Fruit fly (Drosophila melanogaster) whole organism, embryonic: ENCODE measurements around the gene CG43163.
A peak's percentile ranks its signal among the peaks of the same experiment; 100 is the strongest.

Experiments
- Adf1 ChIP-seq: fragments of 200-800 bp; sonication (Bioruptor generic); IDR thresholded peaks from 2 replicates; pipeline ENCODE4 v1.3.6; 2022; ENCODE audit warnings: missing biosample characterization, missing genetic modification characterization
- Antp ChIP-seq: fragments of 200-800 bp; sonication (Bioruptor generic); optimal IDR thresholded peaks from 3 replicates; lab custom pipeline; 2016; ENCODE audit warnings: missing biosample characterization, missing genetic modification characterization
- Awh ChIP-seq: fragments of 200-800 bp; sonication (Bioruptor generic); IDR thresholded peaks from 2 replicates; pipeline ENCODE4, ENCODE4 v1.3.6; 2022; ENCODE audit warnings: missing biosample characterization, missing genetic modification characterization
- CG10543 ChIP-seq: fragments of 200-800 bp; sonication (Bioruptor generic); optimal IDR thresholded peaks from 3 replicates; lab custom pipeline; 2017; ENCODE audit warnings: missing biosample characterization, mild to moderate bottlenecking, missing genetic modification characterization, moderate library complexity
- CG10979 ChIP-seq: fragments of 200-800 bp; sonication (Bioruptor generic); optimal IDR thresholded peaks from 2 replicates; lab custom pipeline; 2018; ENCODE audit warnings: missing biosample characterization, mild to moderate bottlenecking, missing genetic modification characterization, moderate library complexity
- CG11093 ChIP-seq: fragments of 200-800 bp; sonication (Bioruptor generic); IDR thresholded peaks from 3 replicates; pipeline ENCODE4 v1.3.6; 2022; ENCODE audit warnings: missing biosample characterization, missing genetic modification characterization
- CG11695 ChIP-seq: fragments of 200-800 bp; sonication (Bioruptor generic); IDR thresholded peaks from 3 replicates; pipeline ENCODE4 v1.3.6; 2022; ENCODE audit warnings: missing biosample characterization, missing genetic modification characterization
- CG12942 ChIP-seq: fragments of 200-800 bp; sonication (Bioruptor generic); optimal IDR thresholded peaks from 3 replicates; lab custom pipeline; 2016; ENCODE audit warnings: missing biosample characterization, missing genetic modification characterization
- CG14667 ChIP-seq: fragments of 200-800 bp; sonication (Bioruptor generic); IDR thresholded peaks from 2 replicates; pipeline ENCODE4 v1.3.6; 2022; ENCODE audit warnings: missing biosample characterization, missing genetic modification characterization
- CG17359 ChIP-seq: fragments of 200-800 bp; sonication (Bioruptor generic); optimal IDR thresholded peaks from 3 replicates; lab custom pipeline; 2018; ENCODE audit warnings: missing biosample characterization, mild to moderate bottlenecking, missing genetic modification characterization, moderate library complexity
- CG17361 ChIP-seq: fragments of 200-800 bp; sonication (Bioruptor generic); IDR thresholded peaks from 3 replicates; pipeline ENCODE4 v1.3.6; 2022; ENCODE audit warnings: missing biosample characterization, missing genetic modification characterization
- CG2712 ChIP-seq: fragments of 200-800 bp; optimal IDR thresholded peaks from 3 replicates; lab custom pipeline; 2019; ENCODE audit warnings: missing biosample characterization, mild to moderate bottlenecking, missing genetic modification characterization, moderate library complexity
- CG2875 ChIP-seq: fragments of 200-800 bp; sonication (Bioruptor generic); optimal IDR thresholded peaks from 2 replicates; lab custom pipeline; 2017; ENCODE audit warnings: missing biosample characterization, mild to moderate bottlenecking, missing genetic modification characterization, missing genetic modification reagents
- CG31388 ChIP-seq: fragments of 200-800 bp; sonication (Bioruptor generic); optimal IDR thresholded peaks from 2 replicates; lab custom pipeline; 2016; ENCODE audit warnings: missing biosample characterization, missing genetic modification characterization
- CG3163 ChIP-seq: fragments of 200-800 bp; sonication (Bioruptor generic); optimal IDR thresholded peaks from 3 replicates; lab custom pipeline; 2016; ENCODE audit warnings: missing biosample characterization, missing genetic modification characterization
- CG32767 ChIP-seq: fragments of 200-800 bp; sonication (Bioruptor generic); IDR thresholded peaks from 2 replicates; pipeline ENCODE4 v1.3.6; 2022; ENCODE audit warnings: missing biosample characterization, missing genetic modification characterization
- CG6813 ChIP-seq: fragments of 200-800 bp; sonication (Bioruptor generic); optimal IDR thresholded peaks from 2 replicates; lab custom pipeline; 2017; ENCODE audit warnings: missing biosample characterization, missing genetic modification characterization, mild to moderate bottlenecking, moderate library complexity, missing genetic modification reagents
- CG8388 ChIP-seq: fragments of 200-800 bp; sonication (Bioruptor generic); optimal IDR thresholded peaks from 2 replicates; lab custom pipeline; 2019; ENCODE audit warnings: missing biosample characterization, mild to moderate bottlenecking, missing genetic modification characterization, moderate library complexity
- CG9215 ChIP-seq: fragments of 200-800 bp; sonication (Bioruptor generic); IDR thresholded peaks from 2 replicates; pipeline ENCODE4 v1.3.6; 2022; ENCODE audit warnings: missing biosample characterization, missing genetic modification characterization
- CG9609 ChIP-seq: fragments of 200-800 bp; sonication (Bioruptor generic); optimal IDR thresholded peaks from 3 replicates; lab custom pipeline; 2016; ENCODE audit warnings: missing biosample characterization, missing genetic modification characterization
- CTCF ChIP-seq: fragments of 200-800 bp; sonication (Bioruptor generic); optimal IDR thresholded peaks from 2 replicates; lab custom pipeline; 2017; ENCODE audit warnings: missing biosample characterization, mild to moderate bottlenecking, missing genetic modification characterization, moderate library complexity
- D ChIP-seq, 2 experiments: fragments of 200-800 bp in 1 of 2; fragments of >200 bp in 1 of 2; sonication (Bioruptor generic) in 1 of 2; optimal IDR thresholded peaks; 2 replicates in 1 of 2; 3 replicates in 1 of 2; lab custom pipeline; 2017; ENCODE audit warnings: mild to moderate bottlenecking in 1 of 2, missing biosample characterization in 1 of 2, missing genetic modification characterization in 1 of 2, missing genetic modification reagents in 1 of 2
- ERR ChIP-seq: fragments of 200-800 bp; sonication (Bioruptor generic); optimal IDR thresholded peaks from 2 replicates; lab custom pipeline; 2016; ENCODE audit warnings: missing biosample characterization, missing genetic modification characterization
- Ets97D ChIP-seq: fragments of 200-800 bp; sonication (Bioruptor generic); optimal IDR thresholded peaks from 3 replicates; lab custom pipeline; 2016; ENCODE audit warnings: missing biosample characterization, missing genetic modification characterization
- Fer3 ChIP-seq: fragments of 200-800 bp; sonication (Bioruptor generic); optimal IDR thresholded peaks from 2 replicates; lab custom pipeline; 2018; ENCODE audit warnings: missing biosample characterization, mild to moderate bottlenecking, missing genetic modification characterization, moderate library complexity
- GATAe ChIP-seq: fragments of 200-800 bp; sonication (Bioruptor generic); conservative IDR thresholded peaks from 2 replicates; pipeline ENCODE4 v1.3.6; 2022; ENCODE audit warnings: missing biosample characterization, missing genetic modification characterization
- Lim3 ChIP-seq: fragments of 200-800 bp; sonication (Bioruptor generic); IDR thresholded peaks from 2 replicates; pipeline ENCODE4 v1.3.6; 2022; ENCODE audit warnings: missing biosample characterization, missing genetic modification characterization
- Max ChIP-seq: fragments of 200-800 bp; sonication (Bioruptor generic); optimal IDR thresholded peaks from 2 replicates; lab custom pipeline; 2016; ENCODE audit warnings: missing biosample characterization, mild to moderate bottlenecking, missing genetic modification characterization
- Pdp1 ChIP-seq, 2 experiments: fragments of 200-800 bp; sonication (Bioruptor generic); optimal IDR thresholded peaks; 3 replicates each; lab custom pipeline; 2016; ENCODE audit warnings: missing biosample characterization in 2 of 2, missing genetic modification characterization in 2 of 2, mild to moderate bottlenecking in 1 of 2, moderate library complexity in 1 of 2
- Six4 ChIP-seq: fragments of 200-800 bp; sonication (Bioruptor generic); optimal IDR thresholded peaks from 2 replicates; lab custom pipeline; 2016; ENCODE audit warnings: missing biosample characterization, missing genetic modification characterization
- aop ChIP-seq: fragments of 200-800 bp; sonication (Bioruptor generic); IDR thresholded peaks from 2 replicates; pipeline ENCODE4 v1.3.6; 2022; ENCODE audit warnings: missing biosample characterization, missing genetic modification characterization
- az2 ChIP-seq: fragments of 200-800 bp; sonication (Bioruptor generic); optimal IDR thresholded peaks from 3 replicates; lab custom pipeline; 2016; ENCODE audit warnings: missing biosample characterization, missing genetic modification characterization
- caup ChIP-seq: fragments of 200-800 bp; sonication (Bioruptor generic); optimal IDR thresholded peaks from 3 replicates; lab custom pipeline; 2017; ENCODE audit warnings: missing biosample characterization, mild to moderate bottlenecking, missing genetic modification characterization, moderate library complexity; ENCODE audit not compliant: severe bottlenecking
- chinmo ChIP-seq: fragments of 200-800 bp; sonication (Bioruptor generic); IDR thresholded peaks from 4 replicates; pipeline ENCODE4 v1.3.6; 2022; ENCODE audit warnings: missing biosample characterization, missing genetic modification characterization; ENCODE audit not compliant: partially characterized antibody
- fd64A ChIP-seq: fragments of 200-800 bp; sonication (Bioruptor generic); optimal IDR thresholded peaks from 3 replicates; lab custom pipeline; 2018; ENCODE audit warnings: missing biosample characterization, mild to moderate bottlenecking, missing genetic modification characterization
- hkb ChIP-seq, 2 experiments: fragments of 200-800 bp in 1 of 2; fragments of >200 bp in 1 of 2; sonication (Bioruptor generic) in 1 of 2; IDR thresholded peaks in 1 of 2; optimal IDR thresholded peaks in 1 of 2; 2 replicates each; pipeline versions ENCODE4 v1.3.6 to Lab custom; 2017 to 2022; ENCODE audit warnings: missing biosample characterization in 1 of 2, missing genetic modification characterization in 1 of 2
- hth ChIP-seq: fragments of >200 bp; optimal IDR thresholded peaks from 2 replicates; lab custom pipeline; 2017; ENCODE audit warnings: inconsistent platforms
- insv ChIP-seq, 2 experiments: fragments of 200-800 bp; sonication (Bioruptor generic); optimal IDR thresholded peaks; 3 replicates each; lab custom pipeline; 2016 to 2018; ENCODE audit warnings: missing biosample characterization in 2 of 2, missing genetic modification characterization in 2 of 2
- jumu ChIP-seq: fragments of 200-800 bp; sonication (Bioruptor generic); optimal IDR thresholded peaks from 3 replicates; lab custom pipeline; 2016; ENCODE audit warnings: missing biosample characterization, missing genetic modification characterization
- mam ChIP-seq: fragments of 200-800 bp; sonication (Bioruptor generic); optimal IDR thresholded peaks from 3 replicates; lab custom pipeline; 2016; ENCODE audit warnings: missing biosample characterization, missing genetic modification characterization
- nau ChIP-seq: fragments of 200-800 bp; sonication (Bioruptor generic); optimal IDR thresholded peaks from 3 replicates; lab custom pipeline; 2017; ENCODE audit warnings: missing biosample characterization, mild to moderate bottlenecking, missing genetic modification characterization, missing genetic modification reagents
- pnt ChIP-seq: fragments of 200-800 bp; sonication (Bioruptor generic); optimal IDR thresholded peaks from 3 replicates; lab custom pipeline; 2016; ENCODE audit warnings: missing biosample characterization, missing genetic modification characterization
- psq ChIP-seq: fragments of 200-800 bp; sonication (Bioruptor generic); optimal IDR thresholded peaks from 2 replicates; lab custom pipeline; 2017; ENCODE audit warnings: missing biosample characterization, missing genetic modification characterization
- pum ChIP-seq: fragments of 200-800 bp; sonication (Bioruptor generic); optimal IDR thresholded peaks from 2 replicates; lab custom pipeline; 2016; ENCODE audit warnings: missing biosample characterization, missing genetic modification characterization
- sens-2 ChIP-seq: fragments of 200-800 bp; sonication (Bioruptor generic); IDR thresholded peaks from 2 replicates; pipeline ENCODE4 v1.3.6; 2022; ENCODE audit warnings: missing biosample characterization, missing genetic modification characterization
- stwl ChIP-seq: fragments of 200-800 bp; sonication (Bioruptor generic); optimal IDR thresholded peaks from 3 replicates; lab custom pipeline; 2018; ENCODE audit warnings: missing biosample characterization, mild to moderate bottlenecking, missing genetic modification characterization, moderate library complexity
- tap ChIP-seq: fragments of 200-800 bp; optimal IDR thresholded peaks from 3 replicates; lab custom pipeline; 2019; ENCODE audit warnings: missing biosample characterization, mild to moderate bottlenecking, missing genetic modification characterization, moderate library complexity
- tup ChIP-seq: fragments of 200-800 bp; sonication (Bioruptor generic); optimal IDR thresholded peaks from 2 replicates; lab custom pipeline; 2016; ENCODE audit warnings: missing biosample characterization, mild to moderate bottlenecking, missing genetic modification characterization, moderate library complexity
- vfl ChIP-seq: fragments of 200-800 bp; sonication (Bioruptor generic); optimal IDR thresholded peaks from 2 replicates; lab custom pipeline; 2016; ENCODE audit warnings: missing biosample characterization, missing genetic modification characterization

The CG43163 gene

DNA sequence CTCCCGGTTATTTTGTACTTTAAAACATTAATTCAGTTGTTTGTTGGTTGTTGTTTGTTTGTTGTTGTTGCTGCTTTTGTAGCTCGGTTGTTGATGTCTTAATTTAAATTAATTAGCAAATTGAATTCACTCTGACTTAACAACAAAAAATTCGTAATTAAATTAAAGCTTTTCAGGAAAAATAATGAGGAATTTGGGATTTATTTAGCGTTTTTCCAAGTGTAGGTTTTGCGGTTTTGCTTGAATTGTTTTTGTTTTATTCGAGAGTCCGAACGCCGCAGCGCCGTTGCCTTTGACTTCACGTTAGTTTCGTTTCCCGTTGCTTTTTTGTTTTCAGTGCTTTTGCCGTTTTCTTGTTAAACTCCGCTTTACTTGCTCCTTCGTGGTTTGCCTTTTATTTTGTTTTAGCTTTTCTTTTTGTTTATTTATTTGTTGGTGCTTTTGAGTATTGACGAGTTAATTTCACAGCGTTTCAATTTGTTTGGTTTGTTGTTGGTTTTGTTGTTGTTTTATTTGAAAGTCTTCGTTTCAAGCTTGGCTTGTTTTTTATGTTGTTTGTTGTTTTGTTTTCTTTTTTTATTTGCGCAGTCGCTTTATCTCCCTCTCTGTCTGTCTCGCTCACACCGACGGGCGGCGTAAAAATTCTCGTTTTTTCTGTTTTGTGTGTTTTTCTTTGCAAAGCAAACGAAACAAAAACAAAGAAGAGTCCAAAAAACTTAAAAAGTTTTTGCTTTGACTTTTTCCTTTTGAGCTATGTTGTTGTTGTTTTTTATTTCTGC, 66.0 kb downstream of the CG43163 start (continued):
- TF ChIP-seq CG31388 (GFP tag; lab: Kevin White, UChicago) (no peak), GATAe (GFP tag; lab: Robert Waterston, UW) (no peak), Adf1 (GFP tag; lab: Robert Waterston, UW) (no peak), tup (no peak), CG2875 (GFP tag; lab: Kevin White, UChicago) (no peak), insv (GFP tag; optimal IDR thresholded peaks at IDR 0.05; lab: Kevin White, UChicago) (no peak), nau (GFP tag; lab: Kevin White, UChicago) (no peak), CG3163 (GFP tag; lab: Kevin White, UChicago) (no peak), CG9609 (peak; percentile 19), CG9215 (GFP tag; lab: Robert Waterston, UW) (no peak), CG17361 (GFP tag; lab: Robert Waterston, UW) (no peak), tap (tag; lab: Kevin White, UChicago) (no peak), az2 (GFP tag; lab: Kevin White, UChicago) (peak; percentile 42), D (optimal IDR thresholded peaks at IDR 0.05; lab: Kevin White, UChicago) (no peak), D (GFP tag; optimal IDR thresholded peaks at IDR 0.05; lab: Kevin White, UChicago) (peak; percentile 4), hkb (optimal IDR thresholded peaks at IDR 0.05; lab: Kevin White, UChicago) (no peak), hkb (GFP tag; IDR thresholded peaks at IDR 0.05; lab: Robert Waterston, UW) (peak; percentile 46), CG10543 (GFP tag; lab: Kevin White, UChicago) (no peak), Antp (GFP tag; lab: Kevin White, UChicago) (no peak), CG6813 (GFP tag; lab: Kevin White, UChicago) (peak; percentile 17), Pdp1 (GFP tag; optimal IDR thresholded peaks at IDR 0.05; lab: Kevin White, UChicago) (peak in 1 of 2 experiments; percentile 30), jumu (GFP tag; lab: Kevin White, UChicago) (peak; percentile 25), sens-2 (GFP tag; lab: Robert Waterston, UW) (no peak), vfl (GFP tag; lab: Kevin White, UChicago) (peak; percentile 31), fd64A (GFP tag; lab: Kevin White, UChicago) (no peak), CG10979 (tag; lab: Kevin White, UChicago) (peak; percentile 20), caup (GFP tag; lab: Kevin White, UChicago) (peak; percentile 9), CG11695 (GFP tag; lab: Robert Waterston, UW) (peak; percentile 53; the same call in 2 of the 3 replicates), pum (GFP tag; lab: Kevin White, UChicago) (peak; percentile 33), ERR (GFP tag; lab: Kevin White, UChicago) (no peak), Max (GFP tag; lab: Kevin White, UChicago) (no peak), CG12942 (GFP tag; lab: Kevin White, UChicago) (peak; percentile 13), mam (GFP tag; lab: Kevin White, UChicago) (peak; percentile 33), CG32767 (no peak; the same call in 1 of the 2 replicates), stwl (tag; lab: Kevin White, UChicago) (no peak), aop (GFP tag; lab: Robert Waterston, UW) (no peak), CG2712 (tag; lab: Kevin White, UChicago) (peak; percentile 29), Fer3 (peak; percentile 33), psq (GFP tag; lab: Kevin White, UChicago) (peak; percentile 47), hth (no peak), Six4 (GFP tag; lab: Kevin White, UChicago) (no peak), Ets97D (GFP tag; lab: Kevin White, UChicago) (peak; percentile 6), CG8388 (GFP tag; lab: Kevin White, UChicago) (peak; percentile 28), CTCF (no peak), Awh (GFP tag; lab: Robert Waterston, UW) (no peak), CG14667 (GFP tag; lab: Robert Waterston, UW) (no peak), CG11093 (GFP tag; lab: Robert Waterston, UW) (no peak), CG17359 (peak; percentile 50), pnt (peak; percentile 24), Lim3 (GFP tag; lab: Robert Waterston, UW) (no peak), chinmo (GFP tag; lab: Robert Waterston, UW) (peak; percentile 53; the same call in 1 of the 4 replicates)
